Fruit fly (Drosophila melanogaster): ENCODE results near the gene CG11317.

Gene CG11317

DNA sequence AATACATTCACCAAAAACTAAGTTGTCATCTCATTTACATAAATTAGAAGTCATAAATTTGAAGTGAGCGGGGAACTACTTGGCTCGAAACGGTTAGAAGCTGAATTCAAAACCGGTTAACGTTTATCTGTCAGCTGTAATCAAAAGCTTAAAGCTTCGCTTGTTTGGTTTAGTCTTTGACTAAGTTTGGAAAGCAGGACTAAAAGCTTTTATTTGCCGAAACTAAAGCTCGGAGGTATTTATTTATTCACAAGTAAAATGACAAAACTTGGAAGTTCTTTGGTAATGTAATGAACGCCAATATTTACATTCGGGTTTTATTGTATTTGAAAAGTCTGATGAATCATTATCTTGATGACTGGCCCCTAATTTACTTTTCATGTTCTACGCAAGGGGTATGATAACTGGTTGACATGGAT, 30.2 kb upstream of the CG11317 start:
- no peak for TF ChIP-seq Rel (GFP tag; optimal IDR thresholded peaks at IDR 0.05)
- TF ChIP-seq Rel (tag; optimal IDR thresholded peaks at IDR 0.05), result peak; percentile 68
- TF ChIP-seq foxo (GFP tag; optimal IDR thresholded peaks at IDR 0.05), result no peak

DNA sequence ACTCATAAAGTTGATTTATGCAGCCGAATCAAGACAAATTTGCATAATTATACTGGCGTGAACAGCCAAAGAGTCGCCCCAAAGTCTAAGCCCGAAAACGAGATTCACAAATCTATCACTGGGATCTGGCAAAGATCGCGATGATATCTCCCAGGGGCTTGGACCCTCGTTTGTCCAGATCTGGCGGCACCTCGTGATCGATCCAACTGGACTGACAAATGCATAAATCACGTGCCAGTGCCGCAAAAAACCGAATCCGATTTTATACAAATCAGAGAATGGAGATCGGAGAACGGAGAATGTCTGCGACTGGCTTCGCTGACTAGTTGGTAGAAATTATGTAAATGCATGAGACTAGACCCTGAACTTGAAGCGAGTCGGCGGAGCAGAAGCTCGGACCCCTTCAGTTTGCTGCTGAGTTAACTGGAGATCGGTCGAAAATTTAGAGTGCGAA, 28.7 kb upstream of the CG11317 start, which contains the start of gene CG15554:
Gene CG15554 (plus strand): TSS at position 404 of the 454 bp plus-strand sequence.
- no peak for TF ChIP-seq CrebA (GFP tag; optimal IDR thresholded peaks at IDR 0.05; ENCODE audit: borderline replicate concordance)
- TF ChIP-seq h (GFP tag; optimal IDR thresholded peaks at IDR 0.05), result no peak
- no peak for TF ChIP-seq ey (GFP tag; optimal IDR thresholded peaks at IDR 0.05)
- TF ChIP-seq HLH106 (tag; optimal IDR thresholded peaks at IDR 0.05), result no peak

DNA sequence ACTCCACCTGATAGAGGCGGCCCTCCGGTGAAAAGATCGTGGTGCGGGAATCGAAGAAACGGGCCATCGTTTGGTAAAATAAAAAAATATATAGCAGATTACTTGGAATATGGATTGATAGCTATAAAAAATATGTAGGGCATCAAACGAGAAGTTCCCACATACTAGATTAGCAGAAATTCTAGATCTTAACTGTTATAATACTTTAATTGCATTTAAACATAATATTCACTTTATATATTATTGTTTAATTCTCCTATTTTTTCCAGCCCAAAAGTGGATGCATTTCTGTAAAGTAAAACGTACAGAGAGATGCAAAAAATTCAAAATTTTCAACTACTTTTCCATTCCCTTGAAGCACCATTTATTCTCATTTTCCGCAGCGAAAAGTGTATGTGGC, 26.2 kb upstream of the CG11317 start, which contains the start of gene Prosalpha3T:
Gene Prosalpha3T (minus strand): TSS at position 101 of the 400 bp plus-strand sequence.
- no peak for TF ChIP-seq Jra (GFP tag; optimal IDR thresholded peaks at IDR 0.05)
- TF ChIP-seq pan (optimal IDR thresholded peaks at IDR 0.05), result no peak
- no peak for TF ChIP-seq Sp1 (GFP tag; optimal IDR thresholded peaks at IDR 0.05)
- no peak for TF ChIP-seq Dfd (GFP tag; optimal IDR thresholded peaks at IDR 0.05)
- TF ChIP-seq dsf (GFP tag; optimal IDR thresholded peaks at IDR 0.05; ENCODE audit: borderline replicate concordance), result no peak
- no peak for TF ChIP-seq fru (GFP tag; optimal IDR thresholded peaks at IDR 0.05)
- no peak for TF ChIP-seq Mio (GFP tag; optimal IDR thresholded peaks at IDR 0.05)
- no peak for TF ChIP-seq Dif (GFP tag; optimal IDR thresholded peaks at IDR 0.05; ENCODE audit: partially characterized antibody)
- TF ChIP-seq dl (GFP tag; optimal IDR thresholded peaks at IDR 0.05; ENCODE audit: insufficient read depth in 1 of 2, partially characterized antibody in 2 of 2), result no peak
- TF ChIP-seq tai (GFP tag; optimal IDR thresholded peaks at IDR 0.05), result no peak
- no peak for TF ChIP-seq Hr78 (GFP tag; optimal IDR thresholded peaks at IDR 0.05)
- TF ChIP-seq ey (GFP tag; optimal IDR thresholded peaks at IDR 0.05), result no peak

DNA sequence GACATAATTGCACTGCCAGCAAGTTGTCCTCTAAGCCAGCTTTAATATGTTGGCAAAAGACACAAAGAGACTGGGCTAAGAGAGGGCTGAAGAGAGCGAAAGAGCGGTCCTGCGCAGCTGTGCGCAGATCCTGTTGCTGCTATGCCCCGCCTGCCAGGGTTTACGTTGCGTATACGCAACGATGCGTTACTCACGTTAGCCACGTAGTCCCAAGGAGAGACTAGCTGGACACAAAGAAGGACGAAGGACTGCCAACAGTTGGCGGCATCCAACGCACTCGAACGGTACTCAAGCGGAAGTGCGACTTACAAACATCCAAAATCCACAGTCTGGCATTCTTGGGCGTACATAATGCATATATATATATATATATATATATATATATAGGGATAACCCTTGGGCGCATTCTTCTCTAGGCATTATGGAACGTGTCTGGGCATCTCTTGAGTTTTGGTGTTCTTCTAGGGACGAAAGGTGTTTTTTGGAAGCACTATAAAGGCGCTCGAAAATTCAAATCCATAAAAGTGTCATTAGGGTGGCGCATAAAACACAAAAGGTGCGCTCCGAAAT, 22.8 kb upstream of the CG11317 start:
- no peak for TF ChIP-seq h (GFP tag; optimal IDR thresholded peaks at IDR 0.05)
- peak; percentile 69 for TF ChIP-seq Dfd (GFP tag; optimal IDR thresholded peaks at IDR 0.05)

DNA sequence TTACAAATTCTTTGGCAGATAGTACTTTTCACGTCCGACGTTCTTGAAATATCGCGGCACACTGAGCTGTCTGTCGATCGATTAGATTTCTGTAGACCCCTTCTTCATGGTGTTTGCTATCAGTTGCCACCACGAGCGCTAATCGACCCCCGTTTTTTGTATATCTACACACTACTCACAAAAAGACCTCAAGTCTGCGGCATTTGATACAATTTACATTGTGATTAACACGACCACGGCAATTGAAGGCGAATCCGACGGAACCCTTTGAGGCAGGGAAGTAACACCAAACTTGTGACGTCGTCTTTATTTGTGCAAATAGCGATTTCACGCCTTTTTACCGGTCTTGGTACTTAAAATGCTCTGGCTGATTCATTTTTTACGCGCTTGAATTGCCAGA, 12.0 kb upstream of the CG11317 start, which contains the start of gene Mayo:
Gene Mayo (minus strand): TSS at position 66 of the 400 bp plus-strand sequence.
- TF ChIP-seq Jra (GFP tag; optimal IDR thresholded peaks at IDR 0.05) (no peak), Hr78 (GFP tag; optimal IDR thresholded peaks at IDR 0.05) (no peak), OdsH (GFP tag; optimal IDR thresholded peaks at IDR 0.05) (no peak), Mio (GFP tag; optimal IDR thresholded peaks at IDR 0.05) (no peak), pan (optimal IDR thresholded peaks at IDR 0.05) (no peak), h (GFP tag; optimal IDR thresholded peaks at IDR 0.05) (peak; percentile 16)

DNA sequence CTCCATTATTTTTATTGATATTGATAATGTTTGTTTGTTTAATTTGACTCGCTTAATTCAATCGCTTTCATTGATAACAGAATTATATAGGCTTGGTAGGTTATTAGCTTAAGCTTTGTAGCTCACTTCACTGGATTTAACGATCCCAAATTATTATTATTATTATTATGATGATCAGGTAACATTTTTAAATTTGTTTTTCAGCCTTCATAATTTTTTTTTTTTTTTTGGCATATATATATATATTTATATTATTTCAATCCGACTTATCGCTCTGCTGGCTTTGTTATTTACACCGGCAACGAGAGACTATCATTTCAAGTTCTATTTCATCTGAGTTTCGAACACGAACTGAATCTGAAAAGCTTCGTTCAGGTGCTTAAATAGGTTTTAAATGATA, 3.9 kb upstream of the CG11317 start, which contains the start of gene CG15553:
Gene CG15553 (minus strand): TSS at position 101 of the 400 bp plus-strand sequence.
- TF ChIP-seq br (GFP tag; optimal IDR thresholded peaks at IDR 0.05) (no peak), h (GFP tag; optimal IDR thresholded peaks at IDR 0.05) (no peak), Hnf4 (GFP tag; optimal IDR thresholded peaks at IDR 0.05) (no peak), Vsx2 (GFP tag; optimal IDR thresholded peaks at IDR 0.05; ENCODE audit: partially characterized antibody) (no peak), foxo (GFP tag; optimal IDR thresholded peaks at IDR 0.05) (no peak), pan (optimal IDR thresholded peaks at IDR 0.05) (no peak), woc (GFP tag; optimal IDR thresholded peaks at IDR 0.05) (no peak), fru (GFP tag; optimal IDR thresholded peaks at IDR 0.05) (no peak), Myc (optimal IDR thresholded peaks at IDR 0.05) (no peak), brk (GFP tag; optimal IDR thresholded peaks at IDR 0.05) (no peak), tai (GFP tag; optimal IDR thresholded peaks at IDR 0.05) (no peak), Rel (GFP tag; optimal IDR thresholded peaks at IDR 0.05) (no peak), Rel (tag; optimal IDR thresholded peaks at IDR 0.05) (no peak), sage (GFP tag; optimal IDR thresholded peaks at IDR 0.05) (no peak), psq (GFP tag; optimal IDR thresholded peaks at IDR 0.05) (no peak), sv (GFP tag; optimal IDR thresholded peaks at IDR 0.05) (no peak), Mio (GFP tag; optimal IDR thresholded peaks at IDR 0.05) (no peak)

All from whole organism, wandering third instar larva.